Worm (Caenorhabditis elegans): ENCODE measurements around the gene gcy-9.

ce11 chrX:11383359-11383758 lies 45.7 kb upstream of the gcy-9 start:
- TF ChIP-seq lin-39 (tag; optimal IDR thresholded peaks at IDR 0.05) (no peak), fos-1 (tag; optimal IDR thresholded peaks at IDR 0.05) (no peak), mdl-1 (tag; optimal IDR thresholded peaks at IDR 0.05) (no peak), ceh-9 (tag; optimal IDR thresholded peaks at IDR 0.05) (no peak)
